Worm (Caenorhabditis elegans): ENCODE measurements around the gene daf-31.

DNA sequence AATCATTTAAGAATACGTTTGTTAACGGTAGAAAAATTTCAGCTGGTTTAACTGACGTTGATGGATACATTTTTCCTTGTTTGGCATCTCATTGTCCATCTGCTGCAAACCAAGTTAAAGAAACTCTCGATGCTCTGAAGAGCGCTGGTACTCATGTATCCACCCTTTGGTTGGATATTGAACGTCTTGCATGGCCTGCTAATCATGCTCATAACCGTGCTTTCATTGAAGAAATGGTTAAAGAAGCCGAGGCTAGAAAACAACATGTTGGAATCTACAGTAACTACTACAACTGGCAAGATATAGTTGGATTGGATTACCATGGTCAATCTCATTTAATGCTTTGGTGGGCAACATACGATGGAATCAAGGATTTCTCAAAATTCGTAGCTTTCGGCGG, 43.0 kb downstream of the daf-31 start:
- no peak for TF ChIP-seq aha-1 (tag)
- TF ChIP-seq gei-8 (GFP tag; optimal IDR thresholded peaks at IDR 0.05), result no peak
- TF ChIP-seq dve-1 (tag; optimal IDR thresholded peaks at IDR 0.05; ENCODE audit: insufficient read depth), result no peak
- TF ChIP-seq vab-7 (GFP tag; IDR thresholded peaks at IDR 0.05), result no peak
- TF ChIP-seq ZK337.2 (GFP tag; IDR thresholded peaks at IDR 0.05), result no peak
- no peak for TF ChIP-seq nhr-102 (tag; optimal IDR thresholded peaks at IDR 0.05)
- TF ChIP-seq daf-19 (GFP tag; conservative IDR thresholded peaks at IDR 0.05), result no peak
- TF ChIP-seq ZK546.5 (tag; optimal IDR thresholded peaks at IDR 0.05), result no peak
- no peak for TF ChIP-seq nhr-77 (tag; optimal IDR thresholded peaks at IDR 0.05)
- no peak for TF ChIP-seq dmd-9 (GFP tag; IDR thresholded peaks at IDR 0.05)
- no peak for TF ChIP-seq F26F4.8 (GFP tag; conservative IDR thresholded peaks at IDR 0.05)
- TF ChIP-seq jun-1 (tag; optimal IDR thresholded peaks at IDR 0.05), result no peak
- no peak for TF ChIP-seq ztf-11 (tag; optimal IDR thresholded peaks at IDR 0.05)

All from whole organism, L4 larva.